Worm (Caenorhabditis elegans) whole organism, early embryonic: Measurements from ENCODE around the gene C33F10.4.

ENCODE experiments used
- F13C5.2 ChIP-seq: sonication (generic microtip); optimal IDR thresholded peaks from 2 replicates; lab custom pipeline; 2017; ENCODE audit warnings: mild to moderate bottlenecking, missing genetic modification characterization, inconsistent platforms, missing compliant biosample characterization
- ama-1 ChIP-seq: fragments of 150-350 bp; optimal IDR thresholded peaks from 2 replicates; lab custom pipeline; 2014
- ets-7 ChIP-seq: sonication (generic microtip); optimal IDR thresholded peaks from 2 replicates; lab custom pipeline; 2016; ENCODE audit warnings: missing genotype, missing genetic modification characterization, missing compliant biosample characterization
- flt-1 ChIP-seq: fragments of 200-800 bp; sonication (Bioruptor generic); IDR thresholded peaks from 2 replicates; pipeline ENCODE4 v1.3.6; 2022; ENCODE audit warnings: missing genetic modification characterization, missing compliant biosample characterization

DNA sequence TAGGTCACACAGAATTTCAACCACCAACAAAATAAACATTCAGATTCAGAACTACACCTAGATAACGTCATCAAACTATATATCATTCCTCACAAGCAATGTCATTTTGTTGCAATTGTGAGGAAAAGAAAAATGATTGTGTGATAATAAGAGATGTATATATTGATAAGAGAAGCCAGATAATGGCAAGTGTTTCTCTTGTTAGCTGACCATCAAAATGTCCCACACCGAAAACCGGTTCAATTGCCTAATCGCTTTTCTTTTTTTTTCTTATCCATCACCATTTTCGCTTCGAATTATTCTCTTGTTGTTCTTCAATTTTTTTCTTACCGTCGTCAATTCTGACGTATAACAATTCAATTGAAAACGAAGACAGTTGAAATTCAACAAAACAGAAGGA, 23.1 kb upstream of the C33F10.4 start:
- no peak for TF ChIP-seq ets-7 (tag; lab: Kevin White, UChicago)
- TF ChIP-seq flt-1 (GFP tag; lab: Robert Waterston, UW) = no peak
- no peak for TF ChIP-seq F13C5.2 (tag; lab: Kevin White, UChicago)
- TF ChIP-seq ama-1 (lab: Kevin White, UChicago) = no peak
